Worm (Caenorhabditis elegans) whole organism, mixed stage, embryonic: Measurements from ENCODE around the gene nhr-79.
A peak's percentile ranks its signal among the peaks of the same experiment; 100 is the strongest.

Experiments
- M03D4.4 ChIP-seq: sonication (generic microtip); optimal IDR thresholded peaks from 2 replicates; lab custom pipeline; 2017; ENCODE audit warnings: mild to moderate bottlenecking, missing genetic modification characterization, missing compliant biosample characterization
- blmp-1 ChIP-seq: fragments of 150-350 bp; optimal IDR thresholded peaks from 2 replicates; lab custom pipeline; 2014; ENCODE audit warnings: missing biosample characterization, missing genetic modification characterization
- ceh-39 ChIP-seq: fragments of 150-350 bp; optimal IDR thresholded peaks from 2 replicates; lab custom pipeline; 2014; ENCODE audit warnings: missing biosample characterization, missing genetic modification characterization
- ceh-43 ChIP-seq: fragments of 200-800 bp; sonication (Bioruptor generic); optimal IDR thresholded peaks from 2 replicates; lab custom pipeline; 2018; ENCODE audit warnings: mild to moderate bottlenecking, missing genetic modification characterization, moderate library complexity, missing compliant biosample characterization
- ces-1 ChIP-seq: fragments of 150-350 bp; optimal IDR thresholded peaks from 2 replicates; lab custom pipeline; 2014; ENCODE audit warnings: missing biosample characterization, missing genetic modification reagents, missing genetic modification characterization
- elt-1 ChIP-seq: sonication (generic microtip); optimal IDR thresholded peaks from 2 replicates; lab custom pipeline; 2017; ENCODE audit warnings: missing genetic modification characterization, mild to moderate bottlenecking, missing compliant biosample characterization, antibody characterized with exemption, moderate library complexity, borderline replicate concordance; ENCODE audit not compliant: insufficient read depth
- elt-3 ChIP-seq: fragments of 150-350 bp; optimal IDR thresholded peaks from 2 replicates; lab custom pipeline; 2014; ENCODE audit warnings: missing biosample characterization, missing genetic modification characterization
- flh-1 ChIP-seq: fragments of 200-800 bp; sonication (Bioruptor generic); optimal IDR thresholded peaks from 2 replicates; lab custom pipeline; 2018; ENCODE audit warnings: mild to moderate bottlenecking, missing genetic modification characterization, moderate library complexity, missing compliant biosample characterization
- hlh-1 ChIP-seq: fragments of 150-350 bp; optimal IDR thresholded peaks from 2 replicates; lab custom pipeline; 2014; ENCODE audit warnings: missing biosample characterization, missing genetic modification reagents, missing genetic modification characterization
- lin-32 ChIP-seq: fragments of 200-800 bp; sonication (Bioruptor generic); optimal IDR thresholded peaks from 2 replicates; lab custom pipeline; 2018; ENCODE audit warnings: mild to moderate bottlenecking, missing genetic modification characterization, missing compliant biosample characterization
- lsy-2 ChIP-seq: fragments of 150-350 bp; optimal IDR thresholded peaks from 2 replicates; lab custom pipeline; 2014; ENCODE audit warnings: missing biosample characterization, missing genetic modification characterization
- mab-5 ChIP-seq: fragments of 150-350 bp; optimal IDR thresholded peaks from 2 replicates; lab custom pipeline; 2014; ENCODE audit warnings: missing biosample characterization, missing genetic modification characterization
- mep-1 ChIP-seq: fragments of 150-350 bp; optimal IDR thresholded peaks from 2 replicates; lab custom pipeline; 2017; ENCODE audit warnings: missing biosample characterization, missing genetic modification reagents, missing genetic modification characterization, inconsistent platforms
- mls-2 ChIP-seq: sonication (generic microtip); optimal IDR thresholded peaks from 2 replicates; lab custom pipeline; 2016; ENCODE audit warnings: mild to moderate bottlenecking, missing genetic modification characterization, moderate library complexity, missing compliant biosample characterization
- nhr-2 ChIP-seq: fragments of 150-350 bp; optimal IDR thresholded peaks from 2 replicates; lab custom pipeline; 2014; ENCODE audit warnings: missing biosample characterization, missing genetic modification characterization
- pha-4 ChIP-seq: fragments of 150-350 bp; optimal IDR thresholded peaks from 2 replicates; lab custom pipeline; 2018; ENCODE audit warnings: missing biosample characterization, missing genetic modification reagents, missing genetic modification characterization
- unc-39 ChIP-seq: fragments of 150-350 bp; optimal IDR thresholded peaks from 2 replicates; lab custom pipeline; 2014; ENCODE audit warnings: missing biosample characterization, missing genetic modification characterization
- unc-62 ChIP-seq: fragments of 150-350 bp; optimal IDR thresholded peaks from 2 replicates; lab custom pipeline; 2014; ENCODE audit warnings: missing biosample characterization, missing genetic modification reagents, missing genetic modification characterization
- zip-8 ChIP-seq: fragments of 150-350 bp; optimal IDR thresholded peaks from 2 replicates; lab custom pipeline; 2014; ENCODE audit warnings: missing biosample characterization, missing genetic modification characterization

The nhr-79 gene

DNA sequence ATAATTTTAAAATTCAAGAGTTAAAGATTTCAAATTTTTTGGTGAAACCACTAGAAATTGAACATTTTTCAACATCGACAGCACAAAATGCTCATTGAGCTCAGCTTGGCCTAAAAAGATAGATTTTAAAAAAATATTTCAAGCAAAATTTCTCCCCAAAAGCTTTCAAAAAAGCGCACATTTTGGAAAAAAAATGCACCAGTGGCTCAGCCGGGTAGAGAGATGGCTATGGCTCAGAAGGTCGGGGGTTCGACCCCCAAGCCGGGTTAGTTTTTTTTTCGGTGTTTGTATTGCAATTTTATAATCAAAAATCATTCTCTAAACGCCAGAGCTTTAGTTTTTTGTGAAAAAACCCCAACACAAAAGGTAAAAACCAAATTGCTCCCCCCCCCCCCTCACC lies 33.9 kb downstream of the nhr-79 start:
- TF ChIP-seq ceh-39 (tag; lab: Kevin White, UChicago) = no peak
- TF ChIP-seq lsy-2 (tag; lab: Kevin White, UChicago) = no peak
- TF ChIP-seq, all 35 proteins: peak for 0

ce11 chrV:19177070-19177469 lies 34.6 kb downstream of the nhr-79 start:
- peak; percentile 85 for TF ChIP-seq ces-1
- TF ChIP-seq M03D4.4 (tag; lab: Kevin White, UChicago) = no peak
- TF ChIP-seq, all 35 proteins: peak for 1

DNA sequence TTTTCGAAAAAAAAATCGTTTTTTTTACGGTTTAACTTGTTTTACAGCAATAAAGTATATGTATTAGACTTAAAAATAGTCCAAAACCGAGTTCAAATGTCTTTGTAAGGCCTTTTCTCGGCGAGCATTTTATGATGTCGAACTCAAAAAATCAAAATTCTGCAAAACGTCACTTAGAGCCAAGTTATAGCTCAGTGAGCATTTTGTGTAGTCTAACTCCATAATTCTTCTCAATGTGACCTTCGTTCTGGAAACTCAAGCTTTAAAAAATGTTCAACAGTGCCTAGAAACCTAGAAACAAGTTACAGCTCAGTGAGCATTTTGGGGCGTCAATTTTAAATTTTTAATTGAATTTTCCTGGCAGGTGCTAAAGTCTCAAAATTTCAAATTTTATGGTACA lies 36.0 kb downstream of the nhr-79 start:
- TF ChIP-seq elt-1 (tag; lab: Kevin White, UChicago) (no peak), flh-1 (no peak), lin-32 (GFP tag; lab: Kevin White, UChicago) (no peak), unc-62 (GFP tag; lab: Kevin White, UChicago) (no peak), pha-4 (tag; lab: Kevin White, UChicago) (no peak), mep-1 (no peak), mls-2 (tag; lab: Kevin White, UChicago) (no peak), zip-8 (tag; lab: Kevin White, UChicago) (no peak), elt-3 (tag; lab: Kevin White, UChicago) (no peak), blmp-1 (tag; lab: Kevin White, UChicago) (no peak), unc-39 (no peak), M03D4.4 (tag; lab: Kevin White, UChicago) (no peak)
- TF ChIP-seq, all 35 proteins: peak for 0

DNA sequence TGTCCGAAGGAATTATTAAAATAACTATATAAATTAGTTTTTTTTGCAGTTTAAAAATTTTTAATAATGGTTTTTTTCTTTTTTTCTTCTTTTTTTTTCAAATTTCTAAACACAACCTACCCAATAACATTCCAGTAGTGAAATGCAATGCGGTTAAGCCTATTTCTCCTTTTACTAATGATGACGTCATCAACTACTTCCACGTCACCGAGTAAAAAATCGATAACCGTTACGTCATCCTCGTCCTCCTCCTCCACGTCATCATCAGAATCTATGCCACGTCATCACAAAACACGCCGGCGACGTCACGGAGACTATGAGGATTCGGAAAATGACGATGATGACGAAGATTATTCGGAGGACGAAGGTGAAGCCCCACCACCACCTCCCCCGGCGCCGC lies 37.1 kb downstream of the nhr-79 start, which contains the start of gene hot-2:
Gene hot-2 (plus strand): TSS at position 134 of the 400 bp plus-strand sequence.
- TF ChIP-seq mls-2 (tag; lab: Kevin White, UChicago) (no peak), zip-8 (tag; lab: Kevin White, UChicago) (peak; percentile 98)

DNA sequence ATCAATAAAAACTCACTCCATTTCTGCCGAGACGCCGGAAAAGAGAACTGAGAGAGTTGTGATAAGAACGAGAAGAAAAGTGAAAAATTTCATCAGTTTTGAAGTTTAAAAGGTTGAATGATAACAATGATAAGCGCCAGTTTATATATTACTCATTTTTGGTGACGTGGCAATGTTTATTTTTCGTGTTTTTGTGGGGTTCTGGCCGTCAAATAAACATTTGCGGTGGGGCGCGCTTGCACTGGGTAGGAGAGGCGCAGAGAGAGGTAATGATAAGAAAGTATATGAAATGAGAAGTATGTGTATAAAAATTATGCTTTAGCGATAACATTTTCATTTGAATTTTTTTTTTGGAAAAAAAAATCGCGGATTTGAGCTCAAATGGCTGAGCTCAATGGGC lies 53.0 kb downstream of the nhr-79 start, which contains the start of gene Y39B6A.5:
Gene Y39B6A.5 (minus strand): TSS at position 214 of the 400 bp plus-strand sequence.
- no peak for TF ChIP-seq nhr-2 (tag; lab: Kevin White, UChicago)
- no peak for TF ChIP-seq ceh-39 (tag; lab: Kevin White, UChicago)
- TF ChIP-seq ceh-43 (GFP tag; lab: Kevin White, UChicago) = no peak
- no peak for TF ChIP-seq mls-2 (tag; lab: Kevin White, UChicago)
- no peak for TF ChIP-seq mab-5
- TF ChIP-seq unc-39 = no peak
- TF ChIP-seq hlh-1 = no peak
